Worm (Caenorhabditis elegans) whole organism, late embryonic: ENCODE data around the gene pals-22.
A peak's percentile ranks its signal among the peaks of the same experiment; 100 is the strongest.
"Not testable (repeated sequence)": the region's sequence is repeated elsewhere in the genome, so short reads cannot be mapped to it uniquely, and the experiment has no call there.

ENCODE experiments used
- C08G9.2 ChIP-seq: sonication (generic microtip); optimal IDR thresholded peaks from 2 replicates; lab custom pipeline; 2016; ENCODE audit warnings: mild to moderate bottlenecking, missing genetic modification characterization, moderate library complexity, missing compliant biosample characterization
- C38D4.7 ChIP-seq: fragments of 200-800 bp; sonication (Bioruptor generic); optimal IDR thresholded peaks from 2 replicates; lab custom pipeline; 2018; ENCODE audit warnings: mild to moderate bottlenecking, missing genetic modification characterization, moderate library complexity, missing compliant biosample characterization
- F13H6.1 ChIP-seq: sonication (generic microtip); optimal IDR thresholded peaks from 2 replicates; lab custom pipeline; 2016; ENCODE audit warnings: missing genetic modification characterization, missing compliant biosample characterization
- K02D7.2 ChIP-seq: sonication (generic microtip); optimal IDR thresholded peaks from 2 replicates; lab custom pipeline; 2017; ENCODE audit warnings: mild to moderate bottlenecking, missing genetic modification characterization, missing compliant biosample characterization
- ama-1 ChIP-seq: fragments of 150-350 bp; optimal IDR thresholded peaks from 2 replicates; lab custom pipeline; 2014
- ceh-14 ChIP-seq: sonication (generic microtip); optimal IDR thresholded peaks from 2 replicates; lab custom pipeline; 2016; ENCODE audit warnings: missing genotype, missing genetic modification characterization, missing compliant biosample characterization
- ceh-18 ChIP-seq: sonication (generic microtip); optimal IDR thresholded peaks from 2 replicates; lab custom pipeline; 2016; ENCODE audit warnings: missing genetic modification characterization, missing compliant biosample characterization
- ceh-19 ChIP-seq: fragments of 200-800 bp; sonication (Bioruptor generic); optimal IDR thresholded peaks from 2 replicates; lab custom pipeline; 2018; ENCODE audit warnings: mild to moderate bottlenecking, missing genetic modification characterization, missing compliant biosample characterization
- ceh-2 ChIP-seq: sonication (generic microtip); optimal IDR thresholded peaks from 2 replicates; lab custom pipeline; 2016; ENCODE audit warnings: missing genotype, missing genetic modification characterization, missing compliant biosample characterization
- ceh-30 ChIP-seq: fragments of 150-350 bp; optimal IDR thresholded peaks from 2 replicates; lab custom pipeline; 2014; ENCODE audit warnings: missing biosample characterization, missing genetic modification characterization
- ceh-31 ChIP-seq: sonication (generic microtip); optimal IDR thresholded peaks from 2 replicates; lab custom pipeline; 2016; ENCODE audit warnings: missing genetic modification characterization, missing compliant biosample characterization
- ceh-34 ChIP-seq: sonication (generic microtip); optimal IDR thresholded peaks from 2 replicates; lab custom pipeline; 2016; ENCODE audit warnings: mild to moderate bottlenecking, missing genetic modification characterization, missing compliant biosample characterization
- ceh-6 ChIP-seq: fragments of 200-800 bp; sonication (Bioruptor generic); optimal IDR thresholded peaks from 2 replicates; lab custom pipeline; 2018; ENCODE audit warnings: mild to moderate bottlenecking, missing genetic modification characterization, missing compliant biosample characterization
- ceh-9 ChIP-seq: sonication (generic microtip); optimal IDR thresholded peaks from 2 replicates; lab custom pipeline; 2016; ENCODE audit warnings: mild to moderate bottlenecking, missing genetic modification characterization, inconsistent platforms, missing compliant biosample characterization
- dve-1 ChIP-seq: sonication (generic microtip); optimal IDR thresholded peaks from 2 replicates; lab custom pipeline; 2017; ENCODE audit warnings: antibody characterized with exemption, mild to moderate bottlenecking, missing genetic modification characterization, missing compliant biosample characterization
- elt-2 ChIP-seq: sonication (generic microtip); optimal IDR thresholded peaks from 2 replicates; lab custom pipeline; 2016; ENCODE audit warnings: missing genetic modification reagents, missing genetic modification characterization, missing compliant biosample characterization
- fkh-10 ChIP-seq: fragments of 150-350 bp; optimal IDR thresholded peaks from 2 replicates; lab custom pipeline; 2014; ENCODE audit warnings: missing biosample characterization, missing genetic modification reagents, missing genetic modification characterization
- hlh-30 ChIP-seq: sonication (generic microtip); optimal IDR thresholded peaks from 2 replicates; lab custom pipeline; 2017; ENCODE audit warnings: antibody characterized with exemption, missing genetic modification characterization, missing compliant biosample characterization; ENCODE audit not compliant: insufficient read depth
- hlh-6 ChIP-seq: sonication (generic microtip); optimal IDR thresholded peaks from 2 replicates; lab custom pipeline; 2016; ENCODE audit warnings: missing genotype, missing genetic modification characterization, missing compliant biosample characterization
- lim-6 ChIP-seq: sonication (generic microtip); optimal IDR thresholded peaks from 2 replicates; lab custom pipeline; 2016; ENCODE audit warnings: missing genetic modification characterization, missing compliant biosample characterization
- madf-2 ChIP-seq: sonication (generic microtip); optimal IDR thresholded peaks from 2 replicates; lab custom pipeline; 2017; ENCODE audit warnings: missing genetic modification characterization, missing compliant biosample characterization
- mec-3 ChIP-seq: sonication (generic microtip); optimal IDR thresholded peaks from 2 replicates; lab custom pipeline; 2016; ENCODE audit warnings: borderline replicate concordance, missing genetic modification characterization, missing compliant biosample characterization
- nfya-1 ChIP-seq: sonication (generic microtip); optimal IDR thresholded peaks from 2 replicates; lab custom pipeline; 2017; ENCODE audit warnings: missing genetic modification characterization, mild to moderate bottlenecking, missing compliant biosample characterization, antibody characterized with exemption, moderate library complexity
- nhr-11 ChIP-seq: fragments of 150-350 bp; optimal IDR thresholded peaks from 2 replicates; lab custom pipeline; 2014; ENCODE audit warnings: missing biosample characterization, missing genetic modification characterization
- odd-2 ChIP-seq: sonication (generic microtip); optimal IDR thresholded peaks from 2 replicates; lab custom pipeline; 2017; ENCODE audit warnings: antibody characterized with exemption, mild to moderate bottlenecking, missing genetic modification characterization, missing compliant biosample characterization
- pag-3 ChIP-seq: sonication (generic microtip); optimal IDR thresholded peaks from 2 replicates; lab custom pipeline; 2016; ENCODE audit warnings: missing compliant biosample characterization, missing genetic modification characterization, borderline replicate concordance
- pat-9 ChIP-seq: fragments of 200-800 bp; sonication (Bioruptor generic); optimal IDR thresholded peaks from 2 replicates; lab custom pipeline; 2018; ENCODE audit warnings: mild to moderate bottlenecking, missing genetic modification characterization, moderate library complexity, missing compliant biosample characterization
- pha-4 ChIP-seq: fragments of 150-350 bp; optimal IDR thresholded peaks from 2 replicates; lab custom pipeline; 2018; ENCODE audit warnings: missing biosample characterization, missing genetic modification reagents, missing genetic modification characterization
- ref-2 ChIP-seq: sonication (generic microtip); optimal IDR thresholded peaks from 2 replicates; lab custom pipeline; 2016; ENCODE audit warnings: missing genetic modification characterization, missing compliant biosample characterization
- rnt-1 ChIP-seq: sonication (generic microtip); optimal IDR thresholded peaks from 2 replicates; lab custom pipeline; 2016; ENCODE audit warnings: missing genetic modification characterization, missing compliant biosample characterization
- sdc-2 ChIP-seq: sonication (generic microtip); optimal IDR thresholded peaks from 2 replicates; lab custom pipeline; 2016; ENCODE audit warnings: missing genotype, missing genetic modification characterization, missing compliant biosample characterization
- sox-2 ChIP-seq: fragments of 200-800 bp; sonication (Bioruptor generic); IDR thresholded peaks from 2 replicates; pipeline ENCODE4 v1.3.6; 2022; ENCODE audit warnings: missing genetic modification reagents, missing genetic modification characterization, missing compliant biosample characterization
- tbx-2 ChIP-seq: sonication (generic microtip); optimal IDR thresholded peaks from 2 replicates; lab custom pipeline; 2016; ENCODE audit warnings: missing genetic modification characterization, missing compliant biosample characterization
- tbx-7 ChIP-seq: sonication (generic microtip); optimal IDR thresholded peaks from 2 replicates; lab custom pipeline; 2016; ENCODE audit warnings: missing genotype, missing genetic modification characterization, missing compliant biosample characterization
- unc-55 ChIP-seq: sonication (generic microtip); optimal IDR thresholded peaks from 2 replicates; lab custom pipeline; 2017; ENCODE audit warnings: missing biosample characterization, missing genetic modification reagents, missing genetic modification characterization

The pals-22 gene

ce11 chrIII:94759-95330 lies 37.4 kb upstream of the pals-22 start, which contains the start of gene pat-4 (continued):
- no peak for TF ChIP-seq ceh-9 (tag; lab: Kevin White, UChicago)
- no peak for TF ChIP-seq madf-2 (tag; lab: Kevin White, UChicago)
- TF ChIP-seq pha-4 (tag; lab: Kevin White, UChicago), result no peak
- TF ChIP-seq K02D7.2, result no peak
- TF ChIP-seq C38D4.7 (GFP tag; lab: Kevin White, UChicago), result no peak
- TF ChIP-seq ceh-31 (tag; lab: Kevin White, UChicago), result no peak
- TF ChIP-seq mec-3 (tag; lab: Kevin White, UChicago), result no peak

ce11 chrIII:96196-96595 lies 36.0 kb upstream of the pals-22 start:
- TF ChIP-seq fkh-10 (GFP tag; lab: Kevin White, UChicago) (no peak), rnt-1 (no peak), ceh-30 (tag; lab: Kevin White, UChicago) (peak; percentile 21), K02D7.2 (no peak), ceh-14 (tag; lab: Kevin White, UChicago) (no peak), hlh-30 (no peak), C08G9.2 (peak; percentile 38), dve-1 (tag; lab: Kevin White, UChicago) (peak; percentile 56), ceh-6 (GFP tag; lab: Kevin White, UChicago) (no peak), ceh-31 (tag; lab: Kevin White, UChicago) (peak; percentile 15), odd-2 (tag; lab: Kevin White, UChicago) (no peak), hlh-6 (tag; lab: Kevin White, UChicago) (no peak), ceh-18 (tag; lab: Kevin White, UChicago) (peak; percentile 58), nhr-11 (no peak), elt-2 (tag; lab: Kevin White, UChicago) (no peak), pha-4 (tag; lab: Kevin White, UChicago) (no peak), sox-2 (GFP tag; lab: Robert Waterston, UW) (no peak), nfya-1 (tag; lab: Kevin White, UChicago) (peak; percentile 30), ceh-19 (GFP tag; lab: Kevin White, UChicago) (no peak), unc-55 (GFP tag; lab: Kevin White, UChicago) (peak; percentile 55), ceh-34 (tag; lab: Kevin White, UChicago) (peak; percentile 60), F13H6.1 (tag; lab: Kevin White, UChicago) (no peak), ama-1 (lab: Kevin White, UChicago) (no peak), ceh-2 (tag; lab: Kevin White, UChicago) (peak; percentile 15), tbx-2 (peak; percentile 46), C38D4.7 (GFP tag; lab: Kevin White, UChicago) (no peak), pat-9 (peak; percentile 59), ref-2 (tag; lab: Kevin White, UChicago) (peak; percentile 15), tbx-7 (tag; lab: Kevin White, UChicago) (no peak)

- TF ChIP-seq sdc-2; lim-6 (tag; lab: Kevin White, UChicago); pag-3 (tag; lab: Kevin White, UChicago): not testable (repeated sequence)
Measured at ce11 chrIII:97018-97417, 35.2 kb upstream of the pals-22 start, which contains the start of gene C29F9.8. C29F9.8 (minus strand) TSS chrIII:97118.

ce11 chrIII:98822-99221 lies 33.4 kb upstream of the pals-22 start, which contains the start of gene C29F9.9:
C29F9.9 (minus strand) TSS chrIII:98922.
- TF ChIP-seq rnt-1; pha-4 (tag; lab: Kevin White, UChicago); mec-3 (tag; lab: Kevin White, UChicago): not testable (repeated sequence)
